Fruit fly (Drosophila melanogaster): ENCODE data around the gene CG14963.

CG14963 gene

DNA sequence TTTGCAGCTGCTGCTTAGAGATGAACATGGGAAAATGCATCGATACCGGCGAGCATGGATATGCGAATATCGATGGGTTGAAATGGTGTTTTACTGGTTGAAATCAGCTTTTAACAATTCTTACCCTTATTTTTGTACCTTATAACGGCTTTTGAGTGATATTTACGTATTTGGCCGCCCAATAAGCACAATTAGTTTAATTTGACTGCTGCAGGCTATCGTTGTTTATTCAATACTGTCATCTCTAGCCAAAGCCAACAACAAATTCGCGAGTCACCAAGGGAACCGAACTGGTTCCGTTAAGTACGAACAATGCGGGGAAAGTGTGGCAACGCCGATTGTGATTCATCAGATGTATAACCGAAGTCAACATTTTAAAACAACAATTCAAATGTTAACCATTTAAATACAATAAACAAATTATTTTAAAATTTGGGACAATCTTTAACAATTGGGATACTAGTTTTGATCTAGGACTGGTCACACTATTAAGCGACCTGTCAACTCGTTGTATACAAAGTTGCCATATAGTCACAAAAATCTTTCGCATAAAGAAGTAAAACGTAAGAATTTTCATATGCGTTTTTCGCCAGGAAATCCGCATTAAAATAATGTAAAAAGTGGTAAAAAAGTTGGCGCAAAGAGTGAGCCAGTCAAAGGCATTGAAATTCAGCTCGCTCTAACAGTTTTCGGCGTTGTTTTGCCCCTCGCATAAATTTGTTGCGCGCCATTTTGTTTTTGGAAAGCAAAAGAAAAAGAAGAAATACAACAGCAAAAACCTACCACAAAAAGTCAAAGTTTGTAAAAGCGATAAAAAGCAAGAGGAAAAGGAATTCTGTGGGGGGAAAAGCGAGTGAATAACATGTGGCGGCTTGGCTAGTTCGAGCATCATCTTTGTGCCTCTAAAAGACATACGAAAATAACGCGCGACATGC is 24.0 kb downstream of the CG14963 start, which contains the start of the genes Usp5 and BtbVII:
Gene Usp5, minus strand, starts transcription at position 234 of the 935 bp plus-strand sequence.
Gene BtbVII, plus strand, starts transcription at position 522 of the 935 bp plus-strand sequence.
- TF ChIP-seq CTCF (optimal IDR thresholded peaks at IDR 0.05) = no peak
- TF ChIP-seq CG8478 (optimal IDR thresholded peaks at IDR 0.05) = no peak

DNA sequence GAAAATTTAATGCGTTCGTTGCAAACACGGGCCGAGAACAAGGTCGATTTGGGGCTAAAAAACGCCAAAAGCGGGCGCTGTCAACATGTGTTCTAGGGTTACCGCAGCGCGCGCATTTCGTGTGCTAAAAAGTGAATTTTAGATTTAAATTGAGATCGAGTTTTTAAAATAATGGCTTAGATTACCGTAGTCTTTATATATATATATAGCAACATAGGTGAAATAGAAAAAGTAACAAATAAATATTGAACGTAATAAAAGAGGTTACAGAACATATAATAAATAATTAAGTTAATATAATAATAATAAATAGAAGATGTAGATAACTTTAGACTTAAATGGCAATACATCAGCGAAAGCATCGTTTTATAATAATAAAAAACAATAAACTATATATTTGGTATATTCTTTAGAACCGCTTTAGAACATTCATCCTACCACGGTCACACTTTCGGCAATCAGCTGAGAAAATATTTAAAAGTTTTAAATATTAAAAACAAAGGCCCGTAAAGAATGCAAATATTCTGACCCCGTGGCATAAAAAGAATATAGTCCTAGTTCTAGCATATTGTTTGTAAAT is 28.9 kb downstream of the CG14963 start, which contains the start of the genes CG11537 and Alg2:
Gene CG11537, minus strand, starts transcription at position 75 of the 580 bp plus-strand sequence.
Gene Alg2, plus strand, starts transcription at position 426 of the 580 bp plus-strand sequence.
- no peak for TF ChIP-seq CTCF (optimal IDR thresholded peaks at IDR 0.05)

DNA sequence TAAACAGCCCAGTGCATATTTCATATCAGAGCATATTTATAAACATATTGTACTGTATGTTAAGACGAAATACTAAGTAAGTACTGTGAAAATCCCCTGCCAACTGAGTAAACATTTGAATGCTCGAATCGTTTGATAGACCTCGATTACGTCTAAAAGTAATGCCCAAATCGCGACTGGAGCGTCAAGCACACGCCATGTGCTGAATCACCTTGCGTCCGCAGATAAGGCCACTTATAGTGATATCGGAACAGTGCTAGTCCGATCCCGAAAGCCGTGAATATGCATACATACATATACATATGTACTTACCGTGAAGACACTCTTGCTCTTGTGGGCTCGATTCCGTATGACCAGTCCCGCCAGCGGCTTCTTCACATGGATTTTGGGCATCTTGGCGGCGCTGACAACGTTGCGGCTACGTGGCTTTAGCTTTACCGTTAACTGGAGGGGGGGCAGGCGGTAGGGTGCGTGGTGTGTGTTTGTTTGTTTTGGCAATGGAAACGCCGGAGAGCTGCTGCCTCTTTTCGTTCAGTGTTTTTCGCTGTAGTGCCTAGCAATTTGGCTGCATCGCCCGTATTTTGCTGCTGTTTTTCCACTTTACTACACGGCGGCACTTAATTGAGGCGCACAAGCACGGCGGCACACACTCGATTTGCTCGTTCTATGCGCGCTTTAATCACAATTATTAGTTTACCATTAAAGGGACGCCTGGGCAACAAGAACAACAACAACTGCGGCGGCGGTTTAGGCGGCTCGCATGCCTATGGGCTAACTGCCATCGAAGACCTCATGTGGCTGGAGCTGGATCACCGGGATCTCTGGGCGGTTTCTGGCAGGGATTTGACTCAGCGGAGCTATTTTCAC is 29.6 kb downstream of the CG14963 start:
- TF ChIP-seq CTCF (optimal IDR thresholded peaks at IDR 0.05) (no peak), CG8478 (optimal IDR thresholded peaks at IDR 0.05) (no peak)

DNA sequence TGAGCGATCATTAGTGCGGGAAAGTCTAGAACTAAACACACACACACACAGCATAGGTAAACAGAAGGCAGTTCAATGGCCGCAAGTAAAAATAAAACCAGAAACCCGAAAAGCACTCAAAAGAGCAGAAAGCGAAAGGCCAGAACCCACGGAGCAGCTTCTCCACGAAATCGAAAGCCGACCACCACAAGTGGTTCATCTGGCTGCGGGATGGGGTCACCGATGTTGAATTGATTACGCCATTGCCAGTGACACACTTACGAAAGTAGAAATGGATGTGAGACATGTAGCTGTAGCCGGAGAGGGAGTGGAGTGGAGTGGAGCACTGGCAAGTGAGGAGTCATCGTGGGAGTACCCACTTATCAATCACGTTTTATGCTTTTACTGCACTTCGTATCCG is 30.9 kb downstream of the CG14963 start:
- TF ChIP-seq CTCF (optimal IDR thresholded peaks at IDR 0.05) (no peak), CG8478 (optimal IDR thresholded peaks at IDR 0.05) (no peak)

DNA sequence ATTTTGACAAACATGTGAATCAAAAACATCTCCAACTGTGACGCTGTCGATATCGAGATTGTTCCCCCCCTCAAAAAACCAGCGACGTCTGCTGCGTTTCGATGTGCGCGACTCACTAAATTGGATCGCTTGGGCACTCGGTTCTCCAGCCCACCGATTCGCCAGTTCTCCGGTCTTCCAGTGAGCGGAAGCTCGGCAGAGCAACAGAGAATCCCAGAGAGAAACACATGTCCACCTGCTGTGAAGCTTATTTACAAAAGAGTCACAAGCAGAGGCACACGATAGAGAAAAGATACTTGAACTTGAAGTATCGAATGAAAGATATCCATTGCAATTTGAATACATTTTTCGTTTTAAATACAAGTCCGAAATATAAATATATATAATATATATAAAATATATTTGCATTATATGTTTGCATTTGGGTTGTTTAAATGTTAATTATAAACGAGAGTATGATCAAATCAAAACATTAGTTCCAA is 38.2 kb downstream of the CG14963 start:
- TF ChIP-seq CTCF (optimal IDR thresholded peaks at IDR 0.05) (no peak), CG8478 (optimal IDR thresholded peaks at IDR 0.05) (no peak)

DNA sequence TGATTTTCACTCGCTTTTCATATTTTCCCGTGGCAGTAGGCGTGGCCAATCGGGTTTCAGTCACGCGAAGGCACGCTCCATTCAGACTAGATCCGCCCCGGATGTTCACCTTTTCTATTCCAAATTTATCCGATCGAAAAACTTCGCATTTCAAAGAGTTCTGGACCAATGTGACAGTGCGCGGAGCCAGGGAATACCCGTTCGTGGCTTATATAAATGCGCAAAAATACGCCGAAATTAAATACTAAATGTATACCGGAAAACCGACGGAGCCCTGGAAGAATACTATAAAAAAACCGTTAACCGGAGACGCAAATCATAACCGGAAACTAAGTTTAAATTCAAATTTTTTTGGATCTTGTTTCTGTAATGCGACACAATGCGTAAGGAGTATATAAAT is 44.8 kb downstream of the CG14963 start, which contains the start of gene promL:
Gene promL, minus strand, starts transcription at position 181 of the 400 bp plus-strand sequence.
- TF ChIP-seq CTCF (optimal IDR thresholded peaks at IDR 0.05) (no peak), CG8478 (optimal IDR thresholded peaks at IDR 0.05) (no peak)

DNA sequence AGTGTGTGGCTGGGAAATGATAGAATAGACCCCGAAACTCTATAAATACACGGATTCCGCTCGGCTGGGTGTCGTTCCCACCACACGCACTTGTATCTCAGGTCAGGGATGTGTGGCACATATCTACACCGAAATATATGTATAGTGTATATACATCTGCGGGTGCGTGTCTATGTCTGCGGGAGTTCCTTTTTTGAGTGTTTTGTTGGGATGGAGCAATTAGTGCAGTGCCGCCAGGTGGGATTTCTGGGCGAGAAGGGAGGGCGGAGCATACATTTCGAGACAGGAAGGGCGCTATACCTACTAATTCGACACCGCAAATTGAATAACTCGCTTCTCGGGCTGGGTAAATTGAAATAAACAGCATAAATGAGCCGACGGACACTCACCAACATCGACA is 45.9 kb downstream of the CG14963 start:
- TF ChIP-seq CTCF (optimal IDR thresholded peaks at IDR 0.05) = no peak
- no peak for TF ChIP-seq CG8478 (optimal IDR thresholded peaks at IDR 0.05)

DNA sequence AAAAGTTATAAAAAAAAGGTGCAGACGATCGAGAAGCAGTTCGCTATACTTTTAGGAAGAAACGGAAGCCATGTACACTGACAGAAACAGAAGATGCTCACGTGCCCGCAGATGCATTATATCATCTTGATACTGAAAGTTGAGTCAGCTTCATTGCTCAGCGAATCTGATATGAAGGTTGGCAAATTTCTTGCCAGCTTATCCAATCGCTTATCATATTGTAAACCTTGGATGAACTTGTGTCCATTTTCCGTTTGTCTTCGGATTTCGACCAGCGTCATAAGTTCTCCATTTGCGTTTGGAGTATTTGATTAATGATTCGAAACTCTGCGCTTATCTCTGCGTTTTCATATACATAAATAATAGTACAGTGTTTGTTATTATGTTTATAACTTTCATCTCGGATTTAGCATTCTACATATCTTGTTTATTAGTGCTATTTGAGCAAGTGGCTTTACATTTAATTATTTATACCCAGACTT is 46.7 kb downstream of the CG14963 start:
- no peak for TF ChIP-seq CTCF (optimal IDR thresholded peaks at IDR 0.05)

DNA sequence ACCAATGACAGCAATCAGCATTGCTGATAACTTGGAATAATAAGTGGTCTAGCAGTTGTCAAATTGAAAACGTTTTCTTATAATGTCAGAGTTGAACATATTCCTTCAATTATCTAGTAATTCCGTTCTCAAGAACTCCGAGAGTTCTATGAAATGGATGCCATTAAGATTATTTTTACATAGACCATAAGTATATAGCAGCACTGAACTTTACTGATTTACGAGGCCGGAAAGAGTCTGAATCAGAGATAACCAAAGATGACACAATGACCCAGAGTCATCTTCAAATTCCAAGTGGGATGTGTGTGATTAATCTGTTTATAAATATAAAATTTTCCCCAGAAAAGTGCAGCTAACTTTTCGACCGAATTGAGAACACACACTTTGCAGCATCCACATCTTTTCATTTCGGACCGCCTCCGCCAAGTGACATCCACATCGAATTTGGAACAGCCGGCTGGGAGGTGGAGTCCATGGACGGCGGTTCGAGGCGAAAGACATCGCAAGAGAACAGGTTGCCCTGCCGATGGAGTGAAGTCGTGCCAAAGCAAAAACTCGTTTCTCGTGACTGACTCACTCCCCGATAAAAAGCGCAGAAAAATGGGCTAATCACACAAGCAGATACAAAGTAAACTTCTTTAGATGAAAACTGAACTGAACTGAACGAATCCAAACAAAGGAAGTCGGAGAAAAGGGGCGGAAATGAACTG is 47.3 kb downstream of the CG14963 start:
- TF ChIP-seq CG8478 (optimal IDR thresholded peaks at IDR 0.05) (no peak), CTCF (optimal IDR thresholded peaks at IDR 0.05) (no peak)

DNA sequence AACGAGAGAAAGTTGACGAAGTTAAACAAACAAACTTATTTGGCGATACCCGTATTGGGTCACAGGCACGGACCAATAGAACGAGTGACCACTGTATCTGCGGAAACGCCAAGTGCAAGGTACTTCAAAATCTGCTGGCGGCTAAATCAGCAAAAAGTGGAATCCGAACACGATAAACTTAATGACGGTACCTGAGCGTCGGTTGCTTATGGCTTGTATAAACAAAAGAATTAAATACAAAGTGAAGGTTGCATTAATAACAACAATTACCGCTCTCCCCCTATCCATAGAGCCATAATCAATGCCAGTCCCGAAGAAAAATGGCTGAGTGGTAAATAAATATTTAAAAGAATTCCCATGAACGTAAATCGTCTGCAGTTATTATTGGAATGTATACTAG is 47.8 kb downstream of the CG14963 start:
- TF ChIP-seq CG8478 (optimal IDR thresholded peaks at IDR 0.05) = no peak
- TF ChIP-seq CTCF (optimal IDR thresholded peaks at IDR 0.05) = no peak

DNA sequence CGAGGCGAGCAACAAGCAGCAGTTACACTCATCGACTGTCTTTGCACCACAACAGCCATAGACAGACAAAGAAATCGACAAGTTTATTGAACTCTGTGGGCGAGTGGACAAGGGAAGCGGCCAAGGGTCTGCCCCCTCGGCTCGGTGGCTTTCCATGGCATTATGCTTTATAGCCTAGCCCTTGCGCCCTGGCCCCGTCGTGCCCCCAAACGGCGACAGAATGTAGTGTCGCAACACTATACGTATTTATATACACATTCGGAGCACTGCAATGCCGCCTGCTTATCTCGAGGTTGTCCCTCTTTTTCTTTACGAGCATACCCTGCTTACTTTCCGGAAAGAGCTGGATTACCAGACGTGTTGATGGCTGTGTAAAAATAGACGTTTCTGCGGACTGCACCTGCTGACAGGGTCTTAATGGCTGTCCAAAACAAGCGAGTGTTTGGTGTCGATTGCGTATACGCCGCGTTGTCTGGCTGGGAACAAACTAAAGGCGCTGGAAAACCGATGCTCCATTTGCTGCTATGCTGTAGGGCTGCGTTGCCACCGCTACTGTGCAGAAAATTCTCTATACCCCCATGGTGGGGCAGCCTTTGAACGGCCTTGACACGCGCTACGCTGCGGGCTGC is 49.5 kb downstream of the CG14963 start:
- TF ChIP-seq CTCF (optimal IDR thresholded peaks at IDR 0.05) (no peak), CG8478 (optimal IDR thresholded peaks at IDR 0.05) (no peak)

DNA sequence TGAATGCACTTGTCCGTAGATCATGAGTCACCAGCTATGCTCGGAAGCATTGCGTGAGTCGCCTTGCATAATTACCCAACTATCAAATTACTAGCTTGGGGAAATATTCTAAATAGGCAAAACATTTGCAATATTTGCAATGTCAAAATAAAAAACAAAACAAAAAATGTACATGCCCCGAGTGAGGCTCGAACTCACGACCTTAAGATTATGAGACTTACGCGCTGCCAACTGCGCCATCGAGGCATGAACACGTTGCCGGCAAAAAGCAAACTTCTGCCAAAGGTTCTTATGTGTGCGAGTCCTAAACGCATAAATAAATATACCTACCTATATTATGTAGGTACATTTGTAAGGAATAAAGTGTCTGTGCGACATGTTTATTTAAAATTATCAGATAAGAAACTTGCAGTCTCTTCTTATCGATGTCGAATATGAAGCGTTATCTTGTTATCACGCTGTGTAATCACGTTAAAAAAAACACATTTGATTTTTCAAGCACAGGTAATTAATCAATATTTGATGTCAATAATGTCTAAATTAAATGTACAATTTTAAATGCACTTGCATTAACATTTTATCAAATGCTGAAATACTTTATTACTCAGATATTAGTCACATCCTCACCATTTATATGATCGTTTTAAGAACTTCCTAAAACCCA is 50.4 kb downstream of the CG14963 start:
- no peak for TF ChIP-seq CTCF (optimal IDR thresholded peaks at IDR 0.05)
- TF ChIP-seq CG8478 (optimal IDR thresholded peaks at IDR 0.05) = no peak

All from S2 (cell line).